Fruit fly (Drosophila melanogaster) whole organism, embryonic: Measurements from ENCODE around the gene CG9919.

Source experiments
- Asciz ChIP-seq: fragments of 200-800 bp; sonication (Bioruptor generic); optimal IDR thresholded peaks from 2 replicates; lab custom pipeline; 2017; ENCODE audit warnings: missing biosample characterization, mild to moderate bottlenecking, missing genetic modification characterization, missing genetic modification reagents
- Atf6 ChIP-seq: fragments of 200-800 bp; sonication (Bioruptor generic); IDR thresholded peaks from 2 replicates; pipeline ENCODE4 v1.3.6; 2022; ENCODE audit warnings: missing biosample characterization, missing genetic modification characterization
- B-H2 ChIP-seq: fragments of 200-800 bp; sonication (Bioruptor generic); optimal IDR thresholded peaks from 2 replicates; lab custom pipeline; 2018; ENCODE audit warnings: missing biosample characterization, mild to moderate bottlenecking, missing genetic modification characterization
- CG10321 ChIP-seq: fragments of 200-800 bp; sonication (Bioruptor generic); IDR thresholded peaks from 2 replicates; pipeline ENCODE4 v1.3.6; 2022; ENCODE audit warnings: missing biosample characterization, missing genetic modification characterization
- CG11247 ChIP-seq: fragments of 200-800 bp; sonication (Bioruptor generic); IDR thresholded peaks from 2 replicates; pipeline ENCODE4 v1.3.6; 2022; ENCODE audit warnings: missing biosample characterization, missing genetic modification characterization
- CG12391 ChIP-seq: fragments of 200-800 bp; sonication (Bioruptor generic); optimal IDR thresholded peaks from 3 replicates; lab custom pipeline; 2018; ENCODE audit warnings: missing biosample characterization, mild to moderate bottlenecking, missing genetic modification characterization, moderate library complexity
- CG13296 ChIP-seq: fragments of 200-800 bp; sonication (Bioruptor generic); optimal IDR thresholded peaks from 3 replicates; lab custom pipeline; 2018; ENCODE audit warnings: missing biosample characterization, mild to moderate bottlenecking, missing genetic modification characterization
- CG14014 ChIP-seq: fragments of 200-800 bp; sonication (Bioruptor generic); IDR thresholded peaks from 2 replicates; pipeline ENCODE4 v1.3.6; 2022; ENCODE audit warnings: missing biosample characterization, missing genetic modification characterization
- CG15479 ChIP-seq: fragments of 200-800 bp; sonication (Bioruptor generic); optimal IDR thresholded peaks from 3 replicates; lab custom pipeline; 2019; ENCODE audit warnings: missing biosample characterization, mild to moderate bottlenecking, missing genetic modification characterization, moderate library complexity
- CG15514 ChIP-seq: fragments of 200-800 bp; sonication (Bioruptor generic); optimal IDR thresholded peaks from 3 replicates; lab custom pipeline; 2017; ENCODE audit warnings: missing biosample characterization, missing genetic modification characterization, mild to moderate bottlenecking, moderate library complexity, missing genetic modification reagents
- CG16863 ChIP-seq: fragments of 200-800 bp; sonication (Bioruptor generic); optimal IDR thresholded peaks from 3 replicates; lab custom pipeline; 2016; ENCODE audit warnings: missing biosample characterization, missing genetic modification characterization
- CG17385 ChIP-seq: fragments of 200-800 bp; sonication (Bioruptor generic); optimal IDR thresholded peaks from 3 replicates; lab custom pipeline; 2018; ENCODE audit warnings: missing biosample characterization, mild to moderate bottlenecking, missing genetic modification characterization
- CG17829 ChIP-seq: fragments of 200-800 bp; optimal IDR thresholded peaks from 2 replicates; lab custom pipeline; 2019; ENCODE audit warnings: missing biosample characterization, mild to moderate bottlenecking, missing genetic modification characterization, moderate library complexity
- CG30020 ChIP-seq: fragments of 200-800 bp; optimal IDR thresholded peaks from 2 replicates; lab custom pipeline; 2019; ENCODE audit warnings: missing biosample characterization, mild to moderate bottlenecking, missing genetic modification characterization, moderate library complexity
- CG3163 ChIP-seq: fragments of 200-800 bp; sonication (Bioruptor generic); optimal IDR thresholded peaks from 3 replicates; lab custom pipeline; 2016; ENCODE audit warnings: missing biosample characterization, missing genetic modification characterization
- CG32532 ChIP-seq: fragments of 200-800 bp; sonication (Bioruptor generic); IDR thresholded peaks from 2 replicates; pipeline ENCODE4 v1.3.6; 2022; ENCODE audit warnings: missing biosample characterization, missing genetic modification characterization
- CG32767 ChIP-seq: fragments of 200-800 bp; sonication (Bioruptor generic); IDR thresholded peaks from 2 replicates; pipeline ENCODE4 v1.3.6; 2022; ENCODE audit warnings: missing biosample characterization, missing genetic modification characterization
- CG3847 ChIP-seq: fragments of 200-800 bp; sonication (Bioruptor generic); IDR thresholded peaks from 2 replicates; pipeline ENCODE4 v1.3.6; 2022; ENCODE audit warnings: missing biosample characterization, missing genetic modification characterization
- CG6683 ChIP-seq: fragments of 200-800 bp; sonication (Bioruptor generic); optimal IDR thresholded peaks from 2 replicates; lab custom pipeline; 2017; ENCODE audit warnings: missing biosample characterization, mild to moderate bottlenecking, missing genetic modification characterization, missing genetic modification reagents
- CG8281 ChIP-seq: fragments of 200-800 bp; sonication (Bioruptor generic); optimal IDR thresholded peaks from 2 replicates; lab custom pipeline; 2018; ENCODE audit warnings: missing biosample characterization, mild to moderate bottlenecking, missing genetic modification characterization, moderate library complexity
- CG8359 ChIP-seq: fragments of 200-800 bp; sonication (Bioruptor generic); optimal IDR thresholded peaks from 2 replicates; lab custom pipeline; 2017; ENCODE audit warnings: missing biosample characterization, mild to moderate bottlenecking, missing genetic modification characterization, borderline replicate concordance
- CG8478 ChIP-seq: fragments of >200 bp; optimal IDR thresholded peaks from 2 replicates; lab custom pipeline; 2018
- CrebB ChIP-seq: fragments of 200-800 bp; sonication (Bioruptor generic); optimal IDR thresholded peaks from 3 replicates; lab custom pipeline; 2018; ENCODE audit warnings: missing biosample characterization, mild to moderate bottlenecking, missing genetic modification characterization
- Dp ChIP-seq: fragments of 200-800 bp; sonication (Bioruptor generic); optimal IDR thresholded peaks from 2 replicates; lab custom pipeline; 2018; ENCODE audit warnings: missing biosample characterization, mild to moderate bottlenecking, missing genetic modification characterization, moderate library complexity
- HHEX ChIP-seq: fragments of 200-800 bp; sonication (Bioruptor generic); optimal IDR thresholded peaks from 3 replicates; lab custom pipeline; 2017; ENCODE audit warnings: missing biosample characterization, mild to moderate bottlenecking, missing genetic modification characterization, missing genetic modification reagents
- Hsf ChIP-seq: fragments of 200-800 bp; sonication (Bioruptor generic); optimal IDR thresholded peaks from 3 replicates; lab custom pipeline; 2016; ENCODE audit warnings: missing biosample characterization, missing genetic modification characterization
- MBD-R2 ChIP-seq: fragments of 200-800 bp; sonication (Bioruptor generic); IDR thresholded peaks from 2 replicates; pipeline ENCODE4 v1.3.6; 2022; ENCODE audit warnings: missing biosample characterization, missing genetic modification characterization
- MTF-1 ChIP-seq: fragments of 200-800 bp; sonication (Bioruptor generic); optimal IDR thresholded peaks from 2 replicates; lab custom pipeline; 2018; ENCODE audit warnings: missing biosample characterization, mild to moderate bottlenecking, missing genetic modification characterization, borderline replicate concordance
- Opbp ChIP-seq: fragments of 200-800 bp; sonication (Bioruptor generic); IDR thresholded peaks from 3 replicates; pipeline ENCODE4 v1.3.6; 2022; ENCODE audit warnings: missing biosample characterization, missing genetic modification characterization; ENCODE audit not compliant: partially characterized antibody
- PHDP ChIP-seq: fragments of 200-800 bp; sonication (Bioruptor generic); optimal IDR thresholded peaks from 3 replicates; lab custom pipeline; 2018; ENCODE audit warnings: missing biosample characterization, mild to moderate bottlenecking, missing genetic modification characterization, moderate library complexity
- Poxn ChIP-seq: fragments of 200-800 bp; sonication (Bioruptor generic); IDR thresholded peaks from 2 replicates; pipeline ENCODE4 v1.3.6; 2022; ENCODE audit warnings: missing biosample characterization, missing genetic modification characterization
- chm ChIP-seq: fragments of 200-800 bp; sonication (Bioruptor generic); IDR thresholded peaks from 2 replicates; pipeline ENCODE4 v1.3.6; 2022; ENCODE audit warnings: missing biosample characterization, missing genetic modification characterization
- corto ChIP-seq: fragments of 200-800 bp; sonication (Bioruptor generic); optimal IDR thresholded peaks from 2 replicates; lab custom pipeline; 2016; ENCODE audit warnings: missing biosample characterization, mild to moderate bottlenecking, missing genetic modification characterization, moderate library complexity
- ems ChIP-seq: fragments of 200-800 bp; sonication (Bioruptor generic); optimal IDR thresholded peaks from 3 replicates; lab custom pipeline; 2016; ENCODE audit warnings: missing biosample characterization, missing genetic modification characterization
- hb ChIP-seq: fragments of 200-800 bp; sonication (Bioruptor generic); IDR thresholded peaks from 3 replicates; pipeline ENCODE4 v1.3.6; 2022; ENCODE audit warnings: missing biosample characterization, missing genetic modification characterization; ENCODE audit not compliant: partially characterized antibody
- hbn ChIP-seq: fragments of 200-800 bp; sonication (Bioruptor generic); IDR thresholded peaks from 2 replicates; pipeline ENCODE4 v1.3.6; 2022; ENCODE audit warnings: missing biosample characterization, missing genetic modification characterization; ENCODE audit not compliant: partially characterized antibody
- hkb ChIP-seq, 2 experiments: fragments of 200-800 bp in 1 of 2; fragments of >200 bp in 1 of 2; sonication (Bioruptor generic) in 1 of 2; IDR thresholded peaks in 1 of 2; optimal IDR thresholded peaks in 1 of 2; 2 replicates each; pipeline versions ENCODE4 v1.3.6 to Lab custom; 2017 to 2022; ENCODE audit warnings: missing biosample characterization in 1 of 2, missing genetic modification characterization in 1 of 2
- insv ChIP-seq, 2 experiments: fragments of 200-800 bp; sonication (Bioruptor generic); optimal IDR thresholded peaks; 3 replicates each; lab custom pipeline; 2016 to 2018; ENCODE audit warnings: missing biosample characterization in 2 of 2, missing genetic modification characterization in 2 of 2
- ken ChIP-seq: fragments of 200-800 bp; sonication (Bioruptor generic); IDR thresholded peaks from 3 replicates; pipeline ENCODE4 v1.3.6; 2022; ENCODE audit warnings: missing biosample characterization, missing genetic modification characterization
- lov ChIP-seq, 2 experiments: fragments of 200-800 bp in 1 of 2; fragments of >200 bp in 1 of 2; sonication (Bioruptor generic) in 1 of 2; IDR thresholded peaks in 1 of 2; optimal IDR thresholded peaks in 1 of 2; 2 replicates in 1 of 2; 3 replicates in 1 of 2; pipeline versions ENCODE4 v1.3.6 to Lab custom; 2017 to 2022; ENCODE audit warnings: missing biosample characterization in 1 of 2, missing genetic modification characterization in 1 of 2
- otp ChIP-seq: fragments of 200-800 bp; sonication (Bioruptor generic); IDR thresholded peaks from 3 replicates; pipeline ENCODE4, ENCODE4 v1.3.6; 2022; ENCODE audit warnings: missing biosample characterization, missing genetic modification characterization
- scrt ChIP-seq: fragments of 200-800 bp; sonication (Bioruptor generic); optimal IDR thresholded peaks from 2 replicates; lab custom pipeline; 2018; ENCODE audit warnings: missing biosample characterization, mild to moderate bottlenecking, missing genetic modification characterization, moderate library complexity
- so ChIP-seq: fragments of 200-800 bp; sonication (Bioruptor generic); IDR thresholded peaks from 3 replicates; pipeline ENCODE4 v1.3.6; 2022; ENCODE audit warnings: missing biosample characterization, missing genetic modification characterization
- sr ChIP-seq: fragments of 200-800 bp; sonication (Bioruptor generic); IDR thresholded peaks from 3 replicates; pipeline ENCODE4 v1.3.6; 2022; ENCODE audit warnings: missing biosample characterization, missing genetic modification characterization
- ttk ChIP-seq: fragments of 200-800 bp; sonication (Bioruptor generic); IDR thresholded peaks from 2 replicates; pipeline ENCODE4 v2.1.2; 2022; ENCODE audit warnings: missing biosample characterization, missing genetic modification characterization
- wek ChIP-seq: fragments of 200-800 bp; sonication (Bioruptor generic); optimal IDR thresholded peaks from 3 replicates; lab custom pipeline; 2018; ENCODE audit warnings: missing biosample characterization, mild to moderate bottlenecking, missing genetic modification characterization, moderate library complexity

Gene CG9919

DNA sequence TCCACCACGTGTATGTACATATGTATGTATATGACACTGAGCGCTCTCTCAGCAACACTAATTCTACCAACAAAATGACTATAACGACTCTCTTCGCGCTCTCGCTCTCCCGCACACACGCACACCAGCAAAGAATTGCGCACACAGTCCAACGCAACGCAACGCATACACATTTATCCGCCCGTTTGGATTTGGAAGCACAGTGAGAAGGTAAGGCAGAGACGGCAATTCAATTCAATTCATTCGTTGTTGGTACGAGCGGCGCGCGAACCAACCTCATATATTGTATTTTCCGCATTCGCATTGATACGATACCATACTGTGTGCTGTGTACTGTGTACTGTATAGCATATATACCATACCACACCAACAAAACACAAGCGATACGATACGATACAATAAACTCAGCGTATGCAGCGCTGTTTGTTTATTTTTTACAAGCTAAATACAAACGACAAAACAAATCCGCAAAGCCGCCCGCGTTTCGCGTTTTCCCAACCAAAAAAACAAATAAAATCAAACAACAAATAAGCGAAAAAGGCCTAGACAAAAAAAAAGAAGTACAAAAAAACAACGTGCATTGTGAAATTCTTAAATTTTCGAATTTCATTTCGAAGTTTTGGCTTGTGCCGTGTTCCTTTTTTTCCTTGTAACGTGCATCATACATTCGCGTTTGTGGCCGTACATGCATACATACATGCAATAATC is 3.0 kb upstream of the CG9919 start, which contains the start of the genes CG9921 and Dsp1 (continued):
- TF ChIP-seq CG8478 (lab: Kevin White, UChicago) (peak; percentile 8), MBD-R2 (GFP tag; lab: Robert Waterston, UW) (no peak), HHEX (peak; percentile 4), CG32767 (peak; percentile 90), CG3163 (GFP tag; lab: Kevin White, UChicago) (peak; percentile 73), CG17829 (tag; lab: Kevin White, UChicago) (peak; percentile 1), CG10321 (GFP tag; lab: Robert Waterston, UW) (no peak), CG32532 (GFP tag; lab: Robert Waterston, UW) (peak; percentile 25; the same call in 1 of the 2 replicates), ken (GFP tag; lab: Robert Waterston, UW) (no peak), corto (peak; percentile 23), wek (GFP tag; lab: Kevin White, UChicago) (peak; percentile 53), CG13296 (GFP tag; lab: Kevin White, UChicago) (peak; percentile 29), CG15479 (GFP tag; lab: Kevin White, UChicago) (peak; percentile 95), Asciz (GFP tag; lab: Kevin White, UChicago) (peak; percentile 18), so (peak; percentile 15; the same call in 1 of the 3 replicates), Dp (no peak), PHDP (tag; lab: Kevin White, UChicago) (no peak), Atf6 (GFP tag; lab: Robert Waterston, UW) (peak; percentile 44), CG15514 (GFP tag; lab: Kevin White, UChicago) (peak; percentile 72), ttk (no peak), hbn (GFP tag; lab: Robert Waterston, UW) (0 out of 2 replicates have a peak, but pooled peaks have one; percentile 43), CG14014 (GFP tag; lab: Robert Waterston, UW) (0 out of 2 replicates have a peak, but pooled peaks have one; percentile 21), MTF-1 (GFP tag; lab: Kevin White, UChicago) (peak; percentile 48), scrt (peak; percentile 23), CrebB (peak; percentile 38), CG3847 (0 out of 2 replicates have a peak, but pooled peaks have one; percentile 6), lov (optimal IDR thresholded peaks at IDR 0.05; lab: Kevin White, UChicago) (no peak), lov (GFP tag; IDR thresholded peaks at IDR 0.05; lab: Robert Waterston, UW) (no peak), chm (peak; percentile 75), B-H2 (GFP tag; lab: Kevin White, UChicago) (peak; percentile 13)

DNA sequence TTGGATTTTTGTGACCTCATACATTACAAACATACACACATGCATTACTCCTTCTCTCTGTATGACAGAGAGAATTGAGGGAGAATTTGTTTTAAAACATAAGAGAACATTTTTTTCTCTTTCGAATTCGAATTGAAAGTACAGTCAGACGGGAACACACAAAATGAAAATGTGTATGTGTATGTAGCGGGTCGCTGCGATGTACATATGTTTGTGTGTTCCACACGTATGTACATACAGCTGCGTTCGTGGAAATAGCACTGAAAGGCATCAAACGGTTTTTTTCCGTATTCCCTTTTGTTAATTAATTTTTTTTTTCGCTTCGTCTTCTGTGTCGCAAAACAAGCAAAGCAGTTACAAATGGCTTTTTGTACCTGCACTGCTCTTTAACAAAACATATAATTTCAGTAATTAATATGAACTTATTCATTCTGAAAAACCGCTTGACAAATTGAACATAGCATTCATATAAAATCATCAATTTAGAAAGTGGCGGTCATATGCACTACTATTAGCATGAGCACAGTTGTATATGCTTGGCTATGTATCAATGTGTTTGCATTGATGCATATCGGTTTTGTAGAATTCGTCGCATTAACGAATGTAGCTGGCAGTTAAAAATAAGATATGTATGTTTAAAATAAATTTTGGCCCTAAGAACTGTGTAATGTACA is 2.2 kb upstream of the CG9919 start:
- TF ChIP-seq CG6683 (GFP tag; lab: Kevin White, UChicago) (peak; percentile 90), Poxn (no peak; the same call in none of the 2 replicates), CG12391 (tag; lab: Kevin White, UChicago) (peak; percentile 97), hb (GFP tag; lab: Robert Waterston, UW) (no peak), sr (no peak; the same call in 2 of the 3 replicates), CG8478 (lab: Kevin White, UChicago) (no peak), CG32532 (GFP tag; lab: Robert Waterston, UW) (peak; percentile 90), hkb (optimal IDR thresholded peaks at IDR 0.05; lab: Kevin White, UChicago) (no peak), hkb (GFP tag; IDR thresholded peaks at IDR 0.05; lab: Robert Waterston, UW) (peak; percentile 94), ems (GFP tag; lab: Kevin White, UChicago) (peak; percentile 93), CG11247 (GFP tag; lab: Robert Waterston, UW) (peak; percentile 84), CG8281 (tag; lab: Kevin White, UChicago) (peak; percentile 91), CG17385 (GFP tag; lab: Kevin White, UChicago) (peak; percentile 94), Opbp (no peak), insv (GFP tag; optimal IDR thresholded peaks at IDR 0.05; lab: Kevin White, UChicago) (peak; percentile 18 to 77), CG8359 (GFP tag; lab: Kevin White, UChicago) (peak; percentile 89), Hsf (peak; percentile 96), CG16863 (peak; percentile 96), otp (GFP tag; lab: Robert Waterston, UW) (peak; percentile 89; the same call in 2 of the 3 replicates), CG30020 (peak; percentile 90)
